Fruit fly (Drosophila melanogaster) whole organism, embryonic: ENCODE data around the gene Ret.
A peak's percentile ranks its signal among the peaks of the same experiment; 100 is the strongest.

Experiments used
- B-H2 ChIP-seq: fragments of 200-800 bp; sonication (Bioruptor generic); optimal IDR thresholded peaks from 2 replicates; lab custom pipeline; 2018; ENCODE audit warnings: missing biosample characterization, mild to moderate bottlenecking, missing genetic modification characterization
- CG10543 ChIP-seq: fragments of 200-800 bp; sonication (Bioruptor generic); optimal IDR thresholded peaks from 3 replicates; lab custom pipeline; 2017; ENCODE audit warnings: missing biosample characterization, mild to moderate bottlenecking, missing genetic modification characterization, moderate library complexity
- CG13424 ChIP-seq: fragments of 200-800 bp; sonication (Bioruptor generic); optimal IDR thresholded peaks from 2 replicates; lab custom pipeline; 2019; ENCODE audit warnings: missing biosample characterization, mild to moderate bottlenecking, missing genetic modification characterization, moderate library complexity
- CG1603 ChIP-seq: fragments of 200-800 bp; sonication (Bioruptor generic); optimal IDR thresholded peaks from 2 replicates; lab custom pipeline; 2019; ENCODE audit warnings: missing biosample characterization, mild to moderate bottlenecking, missing genetic modification characterization, moderate library complexity
- CG17328 ChIP-seq: fragments of 200-800 bp; sonication (Bioruptor generic); IDR thresholded peaks from 2 replicates; pipeline ENCODE4 v1.3.6; 2022; ENCODE audit warnings: missing biosample characterization, missing genetic modification characterization
- CG17385 ChIP-seq: fragments of 200-800 bp; sonication (Bioruptor generic); optimal IDR thresholded peaks from 3 replicates; lab custom pipeline; 2018; ENCODE audit warnings: missing biosample characterization, mild to moderate bottlenecking, missing genetic modification characterization
- CG18599 ChIP-seq: fragments of 200-800 bp; sonication (Bioruptor generic); optimal IDR thresholded peaks from 3 replicates; lab custom pipeline; 2017; ENCODE audit warnings: missing biosample characterization, missing genetic modification characterization, mild to moderate bottlenecking, moderate library complexity, missing genetic modification reagents
- CG2116 ChIP-seq: fragments of 200-800 bp; sonication (Bioruptor generic); optimal IDR thresholded peaks from 3 replicates; lab custom pipeline; 2018; ENCODE audit warnings: missing biosample characterization, mild to moderate bottlenecking, missing genetic modification characterization
- CG2120 ChIP-seq: fragments of 200-800 bp; sonication (Bioruptor generic); optimal IDR thresholded peaks from 3 replicates; lab custom pipeline; 2016; ENCODE audit warnings: missing biosample characterization, missing genetic modification characterization
- CG2202 ChIP-seq: fragments of 200-800 bp; sonication (Bioruptor generic); optimal IDR thresholded peaks from 2 replicates; lab custom pipeline; 2018; ENCODE audit warnings: missing biosample characterization, mild to moderate bottlenecking, missing genetic modification characterization
- CG32532 ChIP-seq: fragments of 200-800 bp; sonication (Bioruptor generic); IDR thresholded peaks from 2 replicates; pipeline ENCODE4 v1.3.6; 2022; ENCODE audit warnings: missing biosample characterization, missing genetic modification characterization
- CG4328 ChIP-seq: fragments of 200-800 bp; sonication (Bioruptor generic); optimal IDR thresholded peaks from 3 replicates; lab custom pipeline; 2017; ENCODE audit warnings: missing biosample characterization, missing genetic modification reagents, missing genetic modification characterization
- CG4360 ChIP-seq: fragments of 200-800 bp; sonication (Bioruptor generic); IDR thresholded peaks from 2 replicates; pipeline ENCODE4 v1.3.6; 2022; ENCODE audit warnings: missing biosample characterization, missing genetic modification characterization
- CG6813 ChIP-seq: fragments of 200-800 bp; sonication (Bioruptor generic); optimal IDR thresholded peaks from 2 replicates; lab custom pipeline; 2017; ENCODE audit warnings: missing biosample characterization, missing genetic modification characterization, mild to moderate bottlenecking, moderate library complexity, missing genetic modification reagents
- CG7928 ChIP-seq: fragments of 200-800 bp; sonication (Bioruptor generic); optimal IDR thresholded peaks from 2 replicates; lab custom pipeline; 2017; ENCODE audit warnings: missing biosample characterization, mild to moderate bottlenecking, missing genetic modification characterization
- Drgx ChIP-seq: fragments of 200-800 bp; sonication (Bioruptor generic); IDR thresholded peaks from 2 replicates; pipeline ENCODE4 v1.3.6; 2022; ENCODE audit warnings: missing biosample characterization, missing genetic modification characterization
- MBD-R2 ChIP-seq: fragments of 200-800 bp; sonication (Bioruptor generic); IDR thresholded peaks from 2 replicates; pipeline ENCODE4 v1.3.6; 2022; ENCODE audit warnings: missing biosample characterization, missing genetic modification characterization
- Rfx ChIP-seq: fragments of 200-800 bp; sonication (Bioruptor generic); IDR thresholded peaks from 2 replicates; pipeline ENCODE4 v1.3.6; 2022; ENCODE audit warnings: missing biosample characterization, missing genetic modification characterization
- abd-A ChIP-seq: fragments of 200-800 bp; sonication (Bioruptor generic); optimal IDR thresholded peaks from 3 replicates; lab custom pipeline; 2019; ENCODE audit warnings: missing biosample characterization, mild to moderate bottlenecking, missing genetic modification characterization, moderate library complexity
- ara ChIP-seq: fragments of 200-800 bp; sonication (Bioruptor generic); IDR thresholded peaks from 2 replicates; pipeline ENCODE4 v1.3.6; 2022; ENCODE audit warnings: missing biosample characterization, missing genetic modification characterization
- ci ChIP-seq: fragments of 200-800 bp; sonication (Bioruptor generic); IDR thresholded peaks from 3 replicates; pipeline ENCODE4 v1.3.6; 2022; ENCODE audit warnings: missing biosample characterization, missing genetic modification characterization
- crp ChIP-seq, 2 experiments: fragments of 200-800 bp; sonication (Bioruptor generic); optimal IDR thresholded peaks; 2 replicates in 1 of 2; 3 replicates in 1 of 2; lab custom pipeline; 2017; ENCODE audit warnings: missing biosample characterization in 2 of 2, missing genetic modification characterization in 2 of 2, mild to moderate bottlenecking in 1 of 2, moderate library complexity in 1 of 2
- cwo ChIP-seq: fragments of 200-800 bp; sonication (Bioruptor generic); optimal IDR thresholded peaks from 3 replicates; lab custom pipeline; 2017; ENCODE audit warnings: missing biosample characterization, missing genetic modification characterization, mild to moderate bottlenecking, moderate library complexity, missing genetic modification reagents
- danr ChIP-seq: fragments of 200-800 bp; sonication (Bioruptor generic); IDR thresholded peaks from 2 replicates; pipeline ENCODE4 v1.3.6; 2022; ENCODE audit warnings: missing biosample characterization, missing genetic modification characterization
- eve ChIP-seq, 2 experiments: fragments of >200 bp; optimal IDR thresholded peaks; 2 replicates each; lab custom pipeline; 2017; ENCODE audit warnings: missing biosample characterization in 2 of 2, missing genetic modification characterization in 2 of 2
- eyg ChIP-seq: fragments of 200-800 bp; sonication (Bioruptor generic); optimal IDR thresholded peaks from 3 replicates; lab custom pipeline; 2016; ENCODE audit warnings: missing biosample characterization, missing genetic modification characterization
- grau ChIP-seq: fragments of 200-800 bp; optimal IDR thresholded peaks from 3 replicates; lab custom pipeline; 2019; ENCODE audit warnings: missing biosample characterization, mild to moderate bottlenecking, missing genetic modification characterization, moderate library complexity
- lab ChIP-seq: fragments of 200-800 bp; sonication (Bioruptor generic); optimal IDR thresholded peaks from 3 replicates; lab custom pipeline; 2017; ENCODE audit warnings: missing biosample characterization, missing genetic modification characterization, mild to moderate bottlenecking, moderate library complexity, missing genetic modification reagents
- nau ChIP-seq: fragments of 200-800 bp; sonication (Bioruptor generic); optimal IDR thresholded peaks from 3 replicates; lab custom pipeline; 2017; ENCODE audit warnings: missing biosample characterization, mild to moderate bottlenecking, missing genetic modification characterization, missing genetic modification reagents
- nerfin-2 ChIP-seq: fragments of 200-800 bp; sonication (Bioruptor generic); IDR thresholded peaks from 2 replicates; pipeline ENCODE4 v1.3.6; 2022; ENCODE audit warnings: missing biosample characterization, missing genetic modification characterization; ENCODE audit not compliant: partially characterized antibody
- nom ChIP-seq: fragments of 200-800 bp; sonication (Bioruptor generic); optimal IDR thresholded peaks from 2 replicates; lab custom pipeline; 2017; ENCODE audit warnings: missing biosample characterization, missing genetic modification characterization, mild to moderate bottlenecking, moderate library complexity, missing genetic modification reagents
- phol ChIP-seq: fragments of 200-800 bp; sonication (Bioruptor generic); optimal IDR thresholded peaks from 3 replicates; lab custom pipeline; 2018; ENCODE audit warnings: missing biosample characterization, mild to moderate bottlenecking, missing genetic modification characterization, moderate library complexity
- rib ChIP-seq: fragments of 200-800 bp; sonication (Bioruptor generic); IDR thresholded peaks from 2 replicates; pipeline ENCODE4 v1.3.6; 2022; ENCODE audit warnings: missing biosample characterization, missing genetic modification characterization
- row ChIP-seq: fragments of 200-800 bp; sonication (Bioruptor generic); IDR thresholded peaks from 3 replicates; pipeline ENCODE4 v1.3.6; 2022; ENCODE audit warnings: missing biosample characterization, missing genetic modification characterization
- sens-2 ChIP-seq: fragments of 200-800 bp; sonication (Bioruptor generic); IDR thresholded peaks from 2 replicates; pipeline ENCODE4 v1.3.6; 2022; ENCODE audit warnings: missing biosample characterization, missing genetic modification characterization
- seq ChIP-seq: fragments of 200-800 bp; sonication (Bioruptor generic); IDR thresholded peaks from 2 replicates; pipeline ENCODE4 v1.3.6; 2022; ENCODE audit warnings: missing biosample characterization, missing genetic modification characterization
- slbo ChIP-seq: fragments of 200-800 bp; sonication (Bioruptor generic); IDR thresholded peaks from 2 replicates; pipeline ENCODE4 v1.3.6; 2022; ENCODE audit warnings: missing biosample characterization, missing genetic modification characterization
- sob ChIP-seq: fragments of 200-800 bp; sonication (Bioruptor generic); IDR thresholded peaks from 2 replicates; pipeline ENCODE4 v1.3.6; 2022; ENCODE audit warnings: missing biosample characterization, missing genetic modification characterization
- stc ChIP-seq: fragments of 200-800 bp; sonication (Bioruptor generic); IDR thresholded peaks from 2 replicates; pipeline ENCODE4 v1.3.6; 2022; ENCODE audit warnings: missing biosample characterization, missing genetic modification characterization
- sug ChIP-seq: fragments of 200-800 bp; optimal IDR thresholded peaks from 2 replicates; lab custom pipeline; 2019; ENCODE audit warnings: missing biosample characterization, mild to moderate bottlenecking, missing genetic modification characterization, moderate library complexity
- wor ChIP-seq: fragments of 200-800 bp; sonication (Bioruptor generic); IDR thresholded peaks from 2 replicates; pipeline ENCODE4 v1.3.6; 2022; ENCODE audit warnings: missing biosample characterization, missing genetic modification characterization

Gene Ret

dm6 chr2L:21219640-21220085 is 21.1 kb upstream of the Ret start (continued):
- TF ChIP-seq nau (GFP tag; lab: Kevin White, UChicago) (no peak), CG10543 (GFP tag; lab: Kevin White, UChicago) (peak; percentile 62), CG32532 (GFP tag; lab: Robert Waterston, UW) (no peak), CG7928 (GFP tag; lab: Kevin White, UChicago) (no peak), nerfin-2 (no peak), phol (tag; lab: Kevin White, UChicago) (no peak), CG13424 (no peak), crp (GFP tag; optimal IDR thresholded peaks at IDR 0.05; lab: Kevin White, UChicago) (peak in 1 of 2 experiments; percentile 60), CG18599 (peak; percentile 52), CG4328 (peak; percentile 5), CG2202 (tag; lab: Kevin White, UChicago) (no peak), slbo (GFP tag; lab: Robert Waterston, UW) (0 out of 2 replicates have a peak, but pooled peaks have one; percentile 30), CG1603 (peak; percentile 25), nom (GFP tag; lab: Kevin White, UChicago) (peak; percentile 21), row (peak; percentile 50), Drgx (0 out of 2 replicates have a peak, but pooled peaks have one; percentile 28), CG2116 (GFP tag; lab: Kevin White, UChicago) (no peak), MBD-R2 (0 out of 2 replicates have a peak, but pooled peaks have one; percentile 9), stc (GFP tag; lab: Robert Waterston, UW) (peak; percentile 29; the same call in 1 of the 2 replicates), CG6813 (GFP tag; lab: Kevin White, UChicago) (peak; percentile 3), eyg (GFP tag; lab: Kevin White, UChicago) (peak; percentile 12), CG2120 (GFP tag; lab: Kevin White, UChicago) (peak; percentile 6), Rfx (GFP tag; lab: Robert Waterston, UW) (peak; percentile 21; the same call in 1 of the 2 replicates), danr (GFP tag; lab: Robert Waterston, UW) (no peak), sug (tag; lab: Kevin White, UChicago) (peak; percentile 52), sob (GFP tag; lab: Robert Waterston, UW) (0 out of 2 replicates have a peak, but pooled peaks have one; percentile 13), grau (tag; lab: Kevin White, UChicago) (peak; percentile 76), lab (GFP tag; lab: Kevin White, UChicago) (peak; percentile 35), rib (GFP tag; lab: Robert Waterston, UW) (peak; percentile 17; the same call in 1 of the 2 replicates), wor (GFP tag; lab: Robert Waterston, UW) (no peak), sens-2 (no peak), B-H2 (GFP tag; lab: Kevin White, UChicago) (peak; percentile 34), abd-A (tag; lab: Kevin White, UChicago) (peak; percentile 18), eve (GFP tag; optimal IDR thresholded peaks at IDR 0.05; lab: Kevin White, UChicago) (no peak), CG17385 (peak; percentile 15), seq (0 out of 2 replicates have a peak, but pooled peaks have one; percentile 21), ci (0 out of 3 replicates have a peak, but pooled peaks have one; percentile 17), CG17328 (GFP tag; lab: Robert Waterston, UW) (peak; percentile 15; the same call in 1 of the 2 replicates), ara (GFP tag; lab: Robert Waterston, UW) (peak; percentile 32; the same call in 1 of the 2 replicates), cwo (GFP tag; lab: Kevin White, UChicago) (peak; percentile 29), CG4360 (GFP tag; lab: Robert Waterston, UW) (0 out of 2 replicates have a peak, but pooled peaks have one; percentile 16)
- TF ChIP-seq, all 482 proteins: peak for 52
